Fruit fly (Drosophila melanogaster) whole organism, prepupa: Measurements from ENCODE around the gene MED20.

ENCODE experiments used
- CG15336 ChIP-seq: fragments of 200-800 bp; sonication (Bioruptor generic); IDR thresholded peaks from 2 replicates; pipeline ENCODE4 v1.3.6; 2022; ENCODE audit warnings: missing biosample characterization, missing genetic modification characterization
- CG6854 ChIP-seq: fragments of 200-800 bp; sonication (Bioruptor generic); optimal IDR thresholded peaks from 2 replicates; lab custom pipeline; 2017; ENCODE audit warnings: missing biosample characterization, mild to moderate bottlenecking, missing genetic modification characterization
- CG7368 ChIP-seq: fragments of 200-800 bp; sonication (Bioruptor generic); optimal IDR thresholded peaks from 3 replicates; lab custom pipeline; 2016; ENCODE audit warnings: missing biosample characterization, missing genetic modification characterization
- Ets21C ChIP-seq: fragments of 200-800 bp; sonication (Bioruptor generic); optimal IDR thresholded peaks from 3 replicates; lab custom pipeline; 2016; ENCODE audit warnings: missing biosample characterization, missing genetic modification characterization
- Sox102F ChIP-seq: fragments of 200-800 bp; sonication (Bioruptor generic); optimal IDR thresholded peaks from 2 replicates; lab custom pipeline; 2016; ENCODE audit warnings: missing biosample characterization, mild to moderate bottlenecking, missing genetic modification characterization
- acj6 ChIP-seq: fragments of 200-800 bp; sonication (Bioruptor generic); optimal IDR thresholded peaks from 3 replicates; lab custom pipeline; 2016; ENCODE audit warnings: missing biosample characterization, missing genetic modification characterization
- cyc ChIP-seq: fragments of 200-800 bp; sonication (Bioruptor generic); optimal IDR thresholded peaks from 3 replicates; lab custom pipeline; 2016; ENCODE audit warnings: missing biosample characterization, missing genetic modification characterization
- fkh ChIP-seq: fragments of 200-800 bp; sonication (Bioruptor generic); optimal IDR thresholded peaks from 3 replicates; lab custom pipeline; 2017; ENCODE audit warnings: missing biosample characterization, mild to moderate bottlenecking, missing genetic modification characterization, moderate library complexity
- pdm3 ChIP-seq: fragments of 200-800 bp; sonication (Bioruptor generic); optimal IDR thresholded peaks from 3 replicates; lab custom pipeline; 2016; ENCODE audit warnings: missing biosample characterization, missing genetic modification characterization
- svp ChIP-seq: fragments of 200-800 bp; sonication (Bioruptor generic); peaks from one replicate; lab custom pipeline; 2016; ENCODE audit warnings: missing biosample characterization, missing genetic modification characterization
- vri ChIP-seq: fragments of 200-800 bp; sonication (Bioruptor generic); optimal IDR thresholded peaks from 3 replicates; lab custom pipeline; 2016; ENCODE audit warnings: missing biosample characterization, mild to moderate bottlenecking, missing genetic modification characterization

DNA sequence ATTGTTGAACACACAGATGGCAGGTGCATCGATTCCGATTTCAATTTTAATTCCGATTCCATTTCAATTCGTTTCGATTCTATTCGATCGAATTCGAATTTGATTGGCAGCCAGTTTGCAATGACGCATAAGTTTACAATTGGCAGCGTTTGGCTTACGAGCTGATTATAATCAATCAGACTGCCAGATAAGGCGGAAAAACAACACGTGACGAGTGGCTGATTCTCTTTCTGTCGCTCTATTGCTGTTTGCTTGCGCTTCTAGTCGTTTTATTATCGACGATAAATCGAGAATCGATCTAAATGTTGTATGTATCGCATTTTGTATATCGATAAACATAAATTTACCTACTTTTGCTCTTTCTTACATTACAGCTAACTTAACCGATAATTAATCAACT lies 32.1 kb upstream of the MED20 start:
- TF ChIP-seq CG15336: no peak
- no peak for TF ChIP-seq acj6 (GFP tag; lab: Kevin White, UChicago)
- no peak for TF ChIP-seq cyc (GFP tag; lab: Kevin White, UChicago)
- no peak for TF ChIP-seq svp (GFP tag; lab: Kevin White, UChicago)
- no peak for TF ChIP-seq Sox102F (GFP tag; lab: Kevin White, UChicago)
- TF ChIP-seq Ets21C (GFP tag; lab: Kevin White, UChicago): no peak
- no peak for TF ChIP-seq vri (GFP tag; lab: Kevin White, UChicago)
- no peak for TF ChIP-seq CG7368 (GFP tag; lab: Kevin White, UChicago)
- TF ChIP-seq fkh (GFP tag; lab: Kevin White, UChicago): no peak
- TF ChIP-seq CG6854: no peak
- TF ChIP-seq pdm3: no peak
